Fruit fly (Drosophila melanogaster): ENCODE measurements around the gene CG13950.

The CG13950 gene

dm6 chr2L:850727-851257, 9.2 kb upstream of the CG13950 start, which contains the start of gene drongo:
drongo (minus strand) TSS chr2L:851071.
- peak; percentile 25 for TF ChIP-seq CG17801 (GFP tag; optimal IDR thresholded peaks at IDR 0.05; ENCODE audit: partially characterized antibody)

dm6 chr2L:852647-853111, 7.3 kb upstream of the CG13950 start, which contains the start of the genes CG4291 and kraken:
CG4291 (minus strand) TSS chr2L:852730.
kraken (plus strand) TSS chr2L:852768.
- peak; percentile 64 for TF ChIP-seq CG17801 (GFP tag; optimal IDR thresholded peaks at IDR 0.05; ENCODE audit: partially characterized antibody)

- TF ChIP-seq CG17801 (GFP tag; optimal IDR thresholded peaks at IDR 0.05; ENCODE audit: partially characterized antibody) = no peak
Measured at dm6 chr2L:855052-855547, 4.9 kb upstream of the CG13950 start, which contains the start of gene CG13949. CG13949 (plus strand) TSS chr2L:855337.

- no peak for TF ChIP-seq CG17801 (GFP tag; optimal IDR thresholded peaks at IDR 0.05; ENCODE audit: partially characterized antibody)
Measured at dm6 chr2L:856001-856400, 4.0 kb upstream of the CG13950 start.

- no peak for TF ChIP-seq CG17801 (GFP tag; optimal IDR thresholded peaks at IDR 0.05; ENCODE audit: partially characterized antibody)
Measured at dm6 chr2L:856690-857488, 3.1 kb upstream of the CG13950 start.

dm6 chr2L:857897-858517, 2.0 kb upstream of the CG13950 start:
- TF ChIP-seq CG17801 (GFP tag; optimal IDR thresholded peaks at IDR 0.05; ENCODE audit: partially characterized antibody) = no peak

dm6 chr2L:865851-866250, 5.9 kb downstream of the CG13950 start:
- peak; percentile 97 for TF ChIP-seq CG17801 (GFP tag; optimal IDR thresholded peaks at IDR 0.05; ENCODE audit: partially characterized antibody)

- peak; percentile 97 for TF ChIP-seq CG17801 (GFP tag; optimal IDR thresholded peaks at IDR 0.05; ENCODE audit: partially characterized antibody)
Measured at dm6 chr2L:866950-867744, 7.2 kb downstream of the CG13950 start.

- TF ChIP-seq CG17801 (GFP tag; optimal IDR thresholded peaks at IDR 0.05; ENCODE audit: partially characterized antibody) = peak; percentile 51
Measured at dm6 chr2L:867899-868605, 8.1 kb downstream of the CG13950 start, which contains the start of gene aru. aru (minus strand) TSS chr2L:868354.

dm6 chr2L:868961-869360, 9.0 kb downstream of the CG13950 start:
- TF ChIP-seq CG17801 (GFP tag; optimal IDR thresholded peaks at IDR 0.05; ENCODE audit: partially characterized antibody) = no peak

dm6 chr2L:869497-870040, 9.6 kb downstream of the CG13950 start, which contains the start of gene dbe:
dbe (minus strand) TSS chr2L:869857.
- no peak for TF ChIP-seq CG17801 (GFP tag; optimal IDR thresholded peaks at IDR 0.05; ENCODE audit: partially characterized antibody)

dm6 chr2L:870285-870684, 10.3 kb downstream of the CG13950 start, which contains the start of gene PNUTS:
PNUTS (plus strand) TSS chr2L:870465.
- no peak for TF ChIP-seq CG17801 (GFP tag; optimal IDR thresholded peaks at IDR 0.05; ENCODE audit: partially characterized antibody)

dm6 chr2L:870749-871418, 10.9 kb downstream of the CG13950 start:
- TF ChIP-seq CG17801 (GFP tag; optimal IDR thresholded peaks at IDR 0.05; ENCODE audit: partially characterized antibody) = peak; percentile 70

Measured in ovary, adult (tissue).